Worm (Caenorhabditis elegans): ENCODE results near the gene ippk-1.
"Not testable (repeated sequence)": the region's sequence is repeated elsewhere in the genome, so short reads cannot be mapped to it uniquely, and the experiment has no call there.

DNA sequence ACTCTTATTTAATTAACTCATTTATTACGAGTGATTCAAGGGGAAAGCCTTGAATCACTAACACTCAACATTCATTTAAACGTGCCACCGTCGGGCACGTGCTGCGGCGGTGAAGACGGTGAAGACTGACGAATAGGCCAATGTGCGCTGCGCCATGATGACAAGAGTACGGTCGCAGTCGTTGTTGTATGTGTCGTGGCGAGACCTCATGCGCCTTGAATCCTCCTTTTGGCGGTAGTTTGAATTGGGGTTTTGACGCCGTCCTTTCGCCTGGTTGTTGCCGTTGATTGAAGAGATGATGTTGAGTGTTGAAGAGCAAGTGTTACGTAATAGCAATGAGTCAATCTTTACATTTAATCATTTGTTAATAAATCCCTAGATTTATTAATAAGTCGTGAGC lies 14.1 kb downstream of the ippk-1 start:
- TF ChIP-seq ZK546.5 (tag; optimal IDR thresholded peaks at IDR 0.05); lin-13 (GFP tag; optimal IDR thresholded peaks at IDR 0.05); nhr-10 (tag; optimal IDR thresholded peaks at IDR 0.05); nhr-237 (tag; optimal IDR thresholded peaks at IDR 0.05); lin-39 (tag; optimal IDR thresholded peaks at IDR 0.05); lir-3 (tag; optimal IDR thresholded peaks at IDR 0.05); egl-27 (tag; optimal IDR thresholded peaks at IDR 0.05): not testable (repeated sequence)

Data from whole organism, L4 larva.